Worm (Caenorhabditis elegans): ENCODE measurements around the gene wdr-5.1.

DNA sequence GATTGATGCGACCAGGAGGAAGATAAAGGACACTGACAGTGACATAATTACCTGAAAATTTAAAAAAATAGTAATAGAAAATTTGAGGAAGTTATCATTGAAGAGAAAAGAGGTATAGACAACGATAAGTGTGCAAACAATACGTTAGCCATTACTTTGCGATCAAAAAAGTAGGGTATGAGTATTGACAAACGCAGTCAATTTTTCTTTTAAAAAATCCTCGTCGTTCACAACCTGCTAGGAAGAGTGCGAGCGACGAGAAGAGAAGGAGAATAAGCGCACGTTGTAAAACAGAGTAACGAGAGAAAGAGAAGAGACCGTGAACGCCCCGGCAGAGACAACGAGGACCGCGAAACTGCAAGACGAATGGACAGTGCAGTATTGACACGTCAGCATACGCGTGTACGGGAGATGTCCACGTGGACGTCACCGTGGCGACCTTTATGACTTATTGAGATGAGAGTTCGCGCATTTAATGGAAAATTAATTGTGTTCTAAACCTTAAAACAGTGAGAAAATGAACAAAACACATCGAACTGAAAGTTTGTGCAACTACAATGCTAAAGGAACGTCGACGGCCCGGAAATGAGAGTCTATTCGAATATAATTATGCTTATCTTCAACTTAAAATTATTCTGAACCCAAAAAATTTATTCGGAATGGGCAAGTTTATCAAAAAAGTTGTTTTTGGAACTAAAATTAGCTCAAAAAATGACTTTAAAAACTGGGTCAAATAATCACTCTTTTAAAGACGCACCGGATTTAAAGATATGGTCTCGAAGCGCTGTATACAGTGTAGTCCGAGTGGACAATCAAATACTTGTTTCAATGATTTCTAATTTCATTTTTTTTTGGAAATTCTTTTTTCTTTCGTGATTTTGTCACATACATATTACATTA is 3.4 kb upstream of the wdr-5.1 start, which contains the start of the genes pdi-1 and C14B1.2:
- TF ChIP-seq skn-1 (tag; optimal IDR thresholded peaks at IDR 0.05) (peak; percentile 6), C34F6.9 (tag; optimal IDR thresholded peaks at IDR 0.05) (peak; percentile 64), F13H6.1 (tag; optimal IDR thresholded peaks at IDR 0.05) (peak; percentile 25), snpc-4 (tag; optimal IDR thresholded peaks at IDR 0.05) (no peak), ceh-16 (tag; optimal IDR thresholded peaks at IDR 0.05) (no peak), lsy-2 (tag; optimal IDR thresholded peaks at IDR 0.05) (peak in 1 of 2 experiments; percentile 33), ztf-11 (tag; optimal IDR thresholded peaks at IDR 0.05) (no peak), egl-27 (tag; optimal IDR thresholded peaks at IDR 0.05) (no peak), ztf-4 (tag; optimal IDR thresholded peaks at IDR 0.05) (no peak), lin-11 (tag; optimal IDR thresholded peaks at IDR 0.05) (no peak), R02D3.7 (tag; optimal IDR thresholded peaks at IDR 0.05) (no peak), ama-1 (optimal IDR thresholded peaks at IDR 0.05) (no peak), unc-62 (GFP tag; optimal IDR thresholded peaks at IDR 0.05) (no peak), sem-4 (tag; optimal IDR thresholded peaks at IDR 0.05) (no peak)

Data from whole organism, L2 larva.